Worm (Caenorhabditis elegans): ENCODE results near the gene lsy-13.

- TF ChIP-seq unc-62 (GFP tag; optimal IDR thresholded peaks at IDR 0.05) (no peak), nhr-23 (tag; optimal IDR thresholded peaks at IDR 0.05) (no peak), ama-1 (optimal IDR thresholded peaks at IDR 0.05) (no peak), blmp-1 (tag; optimal IDR thresholded peaks at IDR 0.05; ENCODE audit: insufficient read depth) (no peak)
These were observed 5.2 kb downstream of the lsy-13 start, which contains the start of gene T06A10.106 for ce11 chrIV:16868900-16869299.

Data from whole organism, L2 larva.